Fruit fly (Drosophila melanogaster) Kc167 (cell line): ENCODE results near the gene CG9743.

Experiments used
- Sin3A ChIP-seq: fragments of >200 bp; optimal IDR thresholded peaks from 2 replicates; lab custom pipeline; 2018; ENCODE audit warnings: missing external identifiers
- insv ChIP-seq: fragments of >200 bp; optimal IDR thresholded peaks from 3 replicates; lab custom pipeline; 2018; ENCODE audit warnings: missing external identifiers
- ttk ChIP-seq: sonication (Bioruptor generic); optimal IDR thresholded peaks from 2 replicates; lab custom pipeline; 2017; ENCODE audit warnings: missing external identifiers

dm6 chr3R:30166159-30166784 is 36.5 kb downstream of the CG9743 start, which contains the start of gene VhaAC45RP:
- TF ChIP-seq Sin3A (lab: Kevin White, UChicago): no peak
- TF ChIP-seq insv (lab: Kevin White, UChicago): no peak
- TF ChIP-seq ttk (lab: Kevin White, UChicago): no peak
